Worm (Caenorhabditis elegans) whole organism, mixed stage, embryonic: ENCODE results near the gene akt-1.

Source experiments
- drap-1 ChIP-seq: fragments of 200-800 bp; sonication (Bioruptor generic); optimal IDR thresholded peaks from 3 replicates; lab custom pipeline; 2018; ENCODE audit warnings: mild to moderate bottlenecking, missing genetic modification characterization, missing compliant biosample characterization
- flh-1 ChIP-seq: fragments of 200-800 bp; sonication (Bioruptor generic); optimal IDR thresholded peaks from 2 replicates; lab custom pipeline; 2018; ENCODE audit warnings: mild to moderate bottlenecking, missing genetic modification characterization, moderate library complexity, missing compliant biosample characterization
- lin-13 ChIP-seq: fragments of 150-350 bp; optimal IDR thresholded peaks from 2 replicates; lab custom pipeline; 2014; ENCODE audit warnings: missing biosample characterization, missing genetic modification characterization
- nhr-12 ChIP-seq: fragments of 150-350 bp; optimal IDR thresholded peaks from 2 replicates; lab custom pipeline; 2014; ENCODE audit warnings: missing biosample characterization, missing genetic modification characterization
- sptf-1 ChIP-seq: sonication (generic microtip); optimal IDR thresholded peaks from 2 replicates; lab custom pipeline; 2017; ENCODE audit warnings: mild to moderate bottlenecking, missing genetic modification characterization, moderate library complexity, missing compliant biosample characterization
- unc-39 ChIP-seq: fragments of 150-350 bp; optimal IDR thresholded peaks from 2 replicates; lab custom pipeline; 2014; ENCODE audit warnings: missing biosample characterization, missing genetic modification characterization
- unc-62 ChIP-seq: fragments of 150-350 bp; optimal IDR thresholded peaks from 2 replicates; lab custom pipeline; 2014; ENCODE audit warnings: missing biosample characterization, missing genetic modification reagents, missing genetic modification characterization

DNA sequence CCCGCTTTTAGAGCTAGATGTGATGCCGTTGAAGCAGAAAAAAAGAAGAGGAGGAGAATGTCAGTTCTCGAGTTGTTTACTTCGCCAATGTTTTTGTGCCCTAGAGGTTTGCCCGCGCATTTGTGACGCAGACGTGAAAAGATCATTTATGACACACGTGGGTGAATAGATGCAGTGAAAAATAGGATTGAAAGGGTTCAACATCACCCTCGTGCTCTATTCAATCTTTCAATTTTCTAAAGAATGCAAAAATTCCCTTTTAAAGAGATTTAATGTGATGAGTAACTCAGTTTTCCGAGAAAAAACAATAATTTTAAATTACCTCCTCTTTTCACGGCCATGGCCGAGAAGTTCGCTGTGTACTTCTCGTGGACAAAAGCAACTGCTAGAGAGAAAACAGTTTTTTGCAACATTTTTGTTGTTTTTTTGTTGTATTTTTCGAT lies 2.2 kb upstream of the akt-1 start:
- TF ChIP-seq unc-39 (no peak), nhr-12 (tag; lab: Kevin White, UChicago) (no peak), drap-1 (GFP tag; lab: Kevin White, UChicago) (no peak), lin-13 (tag; lab: Kevin White, UChicago) (no peak), unc-62 (GFP tag; lab: Kevin White, UChicago) (no peak), sptf-1 (tag; lab: Kevin White, UChicago) (no peak), flh-1 (no peak)
